Worm (Caenorhabditis elegans): Measurements from ENCODE around the gene nhr-56.

DNA sequence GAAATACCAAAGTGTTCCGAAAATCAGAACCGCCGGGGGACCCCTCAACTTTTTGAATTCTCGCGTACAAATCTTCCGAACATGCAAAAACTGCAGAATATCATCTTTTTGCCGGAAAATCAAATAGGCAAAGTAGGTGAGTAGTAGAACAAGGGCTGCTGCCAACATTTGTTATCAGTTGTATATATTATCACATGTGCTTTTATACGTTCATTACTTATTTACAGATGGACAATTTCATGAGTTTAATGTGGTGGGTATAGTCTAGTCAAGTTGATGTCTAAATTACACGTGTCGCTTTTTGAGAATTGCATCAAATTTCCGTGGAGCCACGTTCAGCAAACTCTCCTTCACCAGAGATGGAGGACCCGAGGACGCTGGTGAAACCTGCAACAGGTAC is 17.6 kb upstream of the nhr-56 start, which contains the start of gene cyp-32B1:
- no peak for TF ChIP-seq ama-1 (optimal IDR thresholded peaks at IDR 0.05)
- no peak for TF ChIP-seq flt-1 (GFP tag; IDR thresholded peaks at IDR 0.05)
- no peak for TF ChIP-seq ceh-36 (tag; optimal IDR thresholded peaks at IDR 0.05)
